Fruit fly (Drosophila melanogaster): ENCODE data around the gene CG34015.

CG34015 gene

dm6 chrX:16426478-16427052 is 21.5 kb downstream of the CG34015 start (continued):
- peak; percentile 14 for TF ChIP-seq CG18599 (GFP tag; optimal IDR thresholded peaks at IDR 0.05)
- peak; percentile 8 for TF ChIP-seq cg (GFP tag; optimal IDR thresholded peaks at IDR 0.05)
- TF ChIP-seq stwl (tag; optimal IDR thresholded peaks at IDR 0.05) = peak; percentile 13
- TF ChIP-seq CG4360 (GFP tag; IDR thresholded peaks at IDR 0.05) = peak; percentile 84
- no peak for TF ChIP-seq Hmr (GFP tag; optimal IDR thresholded peaks at IDR 0.05)
- peak; percentile 13 for TF ChIP-seq ATbp (GFP tag; optimal IDR thresholded peaks at IDR 0.05)
- peak in 1 of 2 experiments; percentile 43 for TF ChIP-seq crp (GFP tag; optimal IDR thresholded peaks at IDR 0.05)
- no peak for TF ChIP-seq seq (GFP tag; IDR thresholded peaks at IDR 0.05)
- TF ChIP-seq slp2 (GFP tag; optimal IDR thresholded peaks at IDR 0.05) = no peak
- peak; percentile 1 for TF ChIP-seq CoRest (tag; optimal IDR thresholded peaks at IDR 0.05)
- TF ChIP-seq zfh1 (GFP tag; IDR thresholded peaks at IDR 0.05) = no peak
- no peak for TF ChIP-seq Elba2 (GFP tag; optimal IDR thresholded peaks at IDR 0.05)
- 0 out of 3 replicates have a peak, but pooled peaks have one; percentile 11 for TF ChIP-seq HLH4C (GFP tag; IDR thresholded peaks at IDR 0.05; ENCODE audit: partially characterized antibody)
- no peak for TF ChIP-seq gem (tag; optimal IDR thresholded peaks at IDR 0.05)
- peak; percentile 22 for TF ChIP-seq gcm (GFP tag; optimal IDR thresholded peaks at IDR 0.05)
- peak; percentile 34; the same call in 1 of the 3 replicates for TF ChIP-seq row (GFP tag; IDR thresholded peaks at IDR 0.05)
- TF ChIP-seq CG15269 (tag; optimal IDR thresholded peaks at IDR 0.05) = peak; percentile 4
- TF ChIP-seq NFAT (GFP tag; IDR thresholded peaks at IDR 0.05) = peak; percentile 10; the same call in 1 of the 2 replicates
- TF ChIP-seq E2f2 (GFP tag; IDR thresholded peaks at IDR 0.05) = peak; percentile 33
- no peak for TF ChIP-seq CG8388 (GFP tag; optimal IDR thresholded peaks at IDR 0.05)
- no peak for TF ChIP-seq Chrac-16 (GFP tag; optimal IDR thresholded peaks at IDR 0.05)
- TF ChIP-seq sug (tag; optimal IDR thresholded peaks at IDR 0.05) = no peak
- TF ChIP-seq CG4282 (GFP tag; optimal IDR thresholded peaks at IDR 0.05) = no peak
- TF ChIP-seq CG13287 (GFP tag; IDR thresholded peaks at IDR 0.05; ENCODE audit: partially characterized antibody) = peak; percentile 9; the same call in 1 of the 2 replicates
- peak; percentile 30 for TF ChIP-seq phol (tag; optimal IDR thresholded peaks at IDR 0.05)
- TF ChIP-seq chif (GFP tag; optimal IDR thresholded peaks at IDR 0.05) = no peak
- peak; percentile 15 for TF ChIP-seq CG13894 (tag; optimal IDR thresholded peaks at IDR 0.05)
- no peak for TF ChIP-seq da (GFP tag; optimal IDR thresholded peaks at IDR 0.05)
- no peak for TF ChIP-seq Gsc (GFP tag; IDR thresholded peaks at IDR 0.05)
- TF ChIP-seq tap (tag; optimal IDR thresholded peaks at IDR 0.05) = no peak
- peak in 1 of 2 experiments; percentile 7 for TF ChIP-seq bsh (GFP tag; optimal IDR thresholded peaks at IDR 0.05)
- 0 out of 2 replicates have a peak, but pooled peaks have one; percentile 18 for TF ChIP-seq MBD-R2 (GFP tag; IDR thresholded peaks at IDR 0.05)
- 0 out of 2 replicates have a peak, but pooled peaks have one; percentile 27 for TF ChIP-seq CG32767 (GFP tag; IDR thresholded peaks at IDR 0.05)
- TF ChIP-seq CG12219 (GFP tag; optimal IDR thresholded peaks at IDR 0.05) = peak; percentile 5
- no peak for TF ChIP-seq GATAe (GFP tag; conservative IDR thresholded peaks at IDR 0.05)
- 0 out of 3 replicates have a peak, but pooled peaks have one; percentile 26 for TF ChIP-seq ci (GFP tag; IDR thresholded peaks at IDR 0.05)
- no peak for TF ChIP-seq Aef1 (GFP tag; IDR thresholded peaks at IDR 0.05)
- peak; percentile 20 for TF ChIP-seq nerfin-1 (tag; optimal IDR thresholded peaks at IDR 0.05)
- peak; percentile 9 for TF ChIP-seq BEAF-32 (GFP tag; optimal IDR thresholded peaks at IDR 0.05)
- TF ChIP-seq HHEX (GFP tag; optimal IDR thresholded peaks at IDR 0.05) = no peak
- peak; percentile 36 for TF ChIP-seq CG7928 (GFP tag; optimal IDR thresholded peaks at IDR 0.05)
- no peak for TF ChIP-seq ewg (GFP tag; optimal IDR thresholded peaks at IDR 0.05)
- TF ChIP-seq Hr51 (GFP tag; optimal IDR thresholded peaks at IDR 0.05) = peak in 1 of 2 experiments; percentile 13
- no peak for TF ChIP-seq CG2120 (GFP tag; optimal IDR thresholded peaks at IDR 0.05)
- TF ChIP-seq ken (GFP tag; IDR thresholded peaks at IDR 0.05) = no peak
- TF ChIP-seq scrt (GFP tag; optimal IDR thresholded peaks at IDR 0.05) = peak; percentile 31
- TF ChIP-seq odd (GFP tag; optimal IDR thresholded peaks at IDR 0.05) = peak; percentile 8
